Fruit fly (Drosophila melanogaster): ENCODE data around the gene Toll-6.
A peak's percentile ranks its signal among the peaks of the same experiment; 100 is the strongest.

The Toll-6 gene

DNA sequence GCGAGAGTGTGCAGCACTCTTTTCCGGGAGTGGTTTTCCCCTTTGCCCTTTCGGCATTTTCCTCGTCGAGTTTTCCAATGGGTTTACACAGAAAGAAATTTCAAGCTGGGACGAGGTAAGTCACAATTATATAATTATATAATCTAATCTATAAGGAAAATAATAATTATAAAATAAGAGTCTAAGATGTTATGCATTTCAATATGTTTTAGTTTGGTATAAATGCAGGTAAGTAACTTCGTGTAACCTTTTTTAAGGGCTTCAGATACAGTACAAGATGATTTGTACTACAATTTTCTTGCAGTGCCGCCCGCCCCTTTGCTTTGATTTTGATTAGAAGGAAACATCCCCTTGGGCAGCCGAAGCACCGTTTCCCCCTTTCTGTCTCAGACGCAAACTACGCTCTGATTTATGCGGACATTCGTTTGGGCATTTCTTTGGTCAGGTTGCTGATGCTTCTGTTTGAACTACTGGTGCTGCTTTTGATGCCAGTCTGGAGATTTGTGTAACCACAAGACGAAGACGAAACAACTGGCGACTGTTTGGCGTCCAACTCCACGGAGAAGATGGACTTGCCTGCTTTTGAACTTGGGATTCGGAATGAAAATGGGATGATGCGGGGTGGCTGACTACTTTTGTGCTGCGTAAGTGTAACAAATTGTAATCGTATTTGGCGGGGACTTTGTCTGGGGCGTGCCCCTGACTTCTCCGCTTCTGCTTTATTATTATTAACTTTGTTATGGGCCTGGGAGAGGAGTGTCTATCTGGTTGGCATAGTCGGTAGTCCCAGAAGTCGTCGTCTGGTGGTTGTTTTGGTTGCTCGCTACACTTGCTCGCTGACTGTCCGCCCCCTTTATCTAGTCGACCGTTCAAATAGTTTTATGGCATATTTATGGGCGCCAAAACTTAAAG is 24.8 kb upstream of the Toll-6 start (continued):
- no peak for TF ChIP-seq CG2116 (GFP tag; optimal IDR thresholded peaks at IDR 0.05)
- no peak for TF ChIP-seq CG32532 (GFP tag; IDR thresholded peaks at IDR 0.05)
- peak; percentile 9 for TF ChIP-seq org-1 (GFP tag; optimal IDR thresholded peaks at IDR 0.05)
- no peak for TF ChIP-seq CG16863 (GFP tag; optimal IDR thresholded peaks at IDR 0.05)
- TF ChIP-seq Dll (GFP tag; IDR thresholded peaks at IDR 0.05; ENCODE audit: partially characterized antibody) = no peak
- TF ChIP-seq gfzf (GFP tag; optimal IDR thresholded peaks at IDR 0.05) = no peak
- peak; percentile 39 for TF ChIP-seq ewg (GFP tag; optimal IDR thresholded peaks at IDR 0.05)
- no peak for TF ChIP-seq crc (GFP tag; optimal IDR thresholded peaks at IDR 0.05)
- no peak for TF ChIP-seq hkb (optimal IDR thresholded peaks at IDR 0.05)
- peak; percentile 57 for TF ChIP-seq hkb (GFP tag; IDR thresholded peaks at IDR 0.05)
- TF ChIP-seq Sox102F (GFP tag; optimal IDR thresholded peaks at IDR 0.05) = peak; percentile 55
- TF ChIP-seq CG5245 (GFP tag; optimal IDR thresholded peaks at IDR 0.05) = no peak
- TF ChIP-seq CG10321 (GFP tag; IDR thresholded peaks at IDR 0.05) = no peak
- no peak for TF ChIP-seq B-H1 (GFP tag; IDR thresholded peaks at IDR 0.05)
- TF ChIP-seq Blimp-1 (GFP tag; optimal IDR thresholded peaks at IDR 0.05) = peak; percentile 80
- no peak for TF ChIP-seq Atf-2 (GFP tag; optimal IDR thresholded peaks at IDR 0.05)
- TF ChIP-seq CG34376 (GFP tag; optimal IDR thresholded peaks at IDR 0.05) = no peak
- TF ChIP-seq pita (GFP tag; optimal IDR thresholded peaks at IDR 0.05) = no peak
- TF ChIP-seq Bteb2 (GFP tag; optimal IDR thresholded peaks at IDR 0.05) = no peak
- TF ChIP-seq sr (GFP tag; IDR thresholded peaks at IDR 0.05) = no peak
- TF ChIP-seq caup (GFP tag; optimal IDR thresholded peaks at IDR 0.05; ENCODE audit: severe bottlenecking) = no peak
- TF ChIP-seq ab (GFP tag; optimal IDR thresholded peaks at IDR 0.05) = no peak
- peak; percentile 34 for TF ChIP-seq CG8281 (tag; optimal IDR thresholded peaks at IDR 0.05)
- no peak for TF ChIP-seq CG11247 (GFP tag; IDR thresholded peaks at IDR 0.05)
- TF ChIP-seq ind (GFP tag; optimal IDR thresholded peaks at IDR 0.05) = no peak
- TF ChIP-seq CG1832 (GFP tag; optimal IDR thresholded peaks at IDR 0.05) = no peak
- peak; percentile 16 for TF ChIP-seq Usf (GFP tag; optimal IDR thresholded peaks at IDR 0.05)
- peak; percentile 60; the same call in 1 of the 3 replicates for TF ChIP-seq croc (GFP tag; conservative IDR thresholded peaks at IDR 0.05)
- TF ChIP-seq E2f1 (GFP tag; IDR thresholded peaks at IDR 0.05) = no peak
- TF ChIP-seq ase (GFP tag; IDR thresholded peaks at IDR 0.05) = no peak; the same call in 2 of the 3 replicates
- TF ChIP-seq ssp (GFP tag; IDR thresholded peaks at IDR 0.05) = peak; percentile 53
- TF ChIP-seq trh (GFP tag; optimal IDR thresholded peaks at IDR 0.05) = no peak
- TF ChIP-seq sens (GFP tag) = peak; percentile 73
- TF ChIP-seq CG1603 (tag; optimal IDR thresholded peaks at IDR 0.05) = no peak
- peak; percentile 72 for TF ChIP-seq CG2202 (tag; optimal IDR thresholded peaks at IDR 0.05)
- no peak for TF ChIP-seq CG3838 (GFP tag; optimal IDR thresholded peaks at IDR 0.05)
- TF ChIP-seq CG2712 (tag; optimal IDR thresholded peaks at IDR 0.05) = peak; percentile 89
- no peak for TF ChIP-seq sqz (GFP tag; optimal IDR thresholded peaks at IDR 0.05)
- TF ChIP-seq NFAT (GFP tag; IDR thresholded peaks at IDR 0.05) = no peak
- TF ChIP-seq pb (GFP tag; optimal IDR thresholded peaks at IDR 0.05) = no peak
- no peak for TF ChIP-seq slbo (GFP tag; IDR thresholded peaks at IDR 0.05)
- no peak for TF ChIP-seq Hsf (GFP tag; optimal IDR thresholded peaks at IDR 0.05)
- no peak for TF ChIP-seq danr (GFP tag; IDR thresholded peaks at IDR 0.05)
- TF ChIP-seq HLHmδ (GFP tag; optimal IDR thresholded peaks at IDR 0.05) = no peak
- no peak for TF ChIP-seq CG43689 (GFP tag; IDR thresholded peaks at IDR 0.05)
- TF ChIP-seq CG7928 (GFP tag; optimal IDR thresholded peaks at IDR 0.05) = no peak
- no peak for TF ChIP-seq C15 (GFP tag; IDR thresholded peaks at IDR 0.05)
- peak; percentile 53 for TF ChIP-seq ATbp (GFP tag; optimal IDR thresholded peaks at IDR 0.05)
- TF ChIP-seq pfk (GFP tag; optimal IDR thresholded peaks at IDR 0.05) = no peak
- TF ChIP-seq CG10654 (GFP tag; optimal IDR thresholded peaks at IDR 0.05) = peak; percentile 12

Measured in whole organism, embryonic.